Worm (Caenorhabditis elegans): ENCODE measurements around the gene srx-136.

The srx-136 gene

DNA sequence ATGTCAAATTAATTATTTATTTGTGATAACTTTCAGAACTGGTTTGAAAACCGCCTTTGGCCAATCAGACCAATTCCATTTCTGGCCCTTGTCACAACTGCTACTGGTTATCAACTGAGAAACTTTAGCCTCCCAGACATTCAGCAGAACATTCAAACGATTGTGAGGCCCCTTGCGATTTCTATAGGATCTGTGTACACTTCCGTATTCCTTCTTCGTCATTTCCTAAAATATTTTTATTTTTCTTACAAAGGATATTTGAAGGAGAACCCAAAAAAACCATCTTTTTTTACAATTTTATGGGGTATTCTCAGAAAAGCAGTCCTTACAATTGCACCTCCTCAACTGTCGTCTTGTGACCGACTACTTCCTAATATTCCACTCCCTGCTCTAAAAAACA, 16.1 kb downstream of the srx-136 start:
- TF ChIP-seq ceh-40 (GFP tag; IDR thresholded peaks at IDR 0.05) (no peak), pbrm-1 (GFP tag; IDR thresholded peaks at IDR 0.05) (no peak), dox-1 (GFP tag; IDR thresholded peaks at IDR 0.05) (no peak), tbx-9 (tag; optimal IDR thresholded peaks at IDR 0.05; ENCODE audit: borderline replicate concordance) (no peak), sdz-38 (tag; optimal IDR thresholded peaks at IDR 0.05) (no peak), lin-40 (tag; optimal IDR thresholded peaks at IDR 0.05) (no peak), attf-5 (GFP tag; optimal IDR thresholded peaks at IDR 0.05) (no peak)

ce11 chrV:13876529-13876928, 19.3 kb downstream of the srx-136 start, which contains the start of gene T22G5.1:
T22G5.1 (plus strand) TSS chrV:13876829.
- TF ChIP-seq lir-1 (GFP tag; conservative IDR thresholded peaks at IDR 0.05) = no peak
- no peak for TF ChIP-seq hrde-1 (tag; optimal IDR thresholded peaks at IDR 0.05; ENCODE audit: borderline replicate concordance)
- no peak for TF ChIP-seq lsl-1 (GFP tag; optimal IDR thresholded peaks at IDR 0.05)
- TF ChIP-seq aptf-3 (GFP tag; IDR thresholded peaks at IDR 0.05) = no peak
- no peak for TF ChIP-seq bed-2 (GFP tag; IDR thresholded peaks at IDR 0.05)
- no peak for TF ChIP-seq sdz-38 (tag; optimal IDR thresholded peaks at IDR 0.05)
- TF ChIP-seq F37B4.10 (GFP tag; IDR thresholded peaks at IDR 0.05) = no peak
- no peak for TF ChIP-seq F22D6.2 (tag; optimal IDR thresholded peaks at IDR 0.05)
- no peak for TF ChIP-seq egrh-3 (GFP tag; IDR thresholded peaks at IDR 0.05)
- TF ChIP-seq mxl-1 (tag; optimal IDR thresholded peaks at IDR 0.05) = no peak
- TF ChIP-seq attf-6 (GFP tag; IDR thresholded peaks at IDR 0.05) = no peak
- TF ChIP-seq madf-10 (tag; optimal IDR thresholded peaks at IDR 0.05) = no peak
- TF ChIP-seq D2030.7 (GFP tag; IDR thresholded peaks at IDR 0.05) = no peak
- TF ChIP-seq snpc-3.4 (tag; optimal IDR thresholded peaks at IDR 0.05) = no peak
- no peak for TF ChIP-seq him-1 (tag; optimal IDR thresholded peaks at IDR 0.05)
- TF ChIP-seq rpc-1 (optimal IDR thresholded peaks at IDR 0.05) = no peak
- TF ChIP-seq rpc-1 (tag; optimal IDR thresholded peaks at IDR 0.05) = no peak
- no peak for TF ChIP-seq nhr-27 (tag; optimal IDR thresholded peaks at IDR 0.05)

- TF ChIP-seq nhr-179 (tag; optimal IDR thresholded peaks at IDR 0.05) (no peak), nhr-80 (tag; optimal IDR thresholded peaks at IDR 0.05) (peak; percentile 85)
Measured at ce11 chrV:13878226-13878625, 21.0 kb downstream of the srx-136 start.

DNA sequence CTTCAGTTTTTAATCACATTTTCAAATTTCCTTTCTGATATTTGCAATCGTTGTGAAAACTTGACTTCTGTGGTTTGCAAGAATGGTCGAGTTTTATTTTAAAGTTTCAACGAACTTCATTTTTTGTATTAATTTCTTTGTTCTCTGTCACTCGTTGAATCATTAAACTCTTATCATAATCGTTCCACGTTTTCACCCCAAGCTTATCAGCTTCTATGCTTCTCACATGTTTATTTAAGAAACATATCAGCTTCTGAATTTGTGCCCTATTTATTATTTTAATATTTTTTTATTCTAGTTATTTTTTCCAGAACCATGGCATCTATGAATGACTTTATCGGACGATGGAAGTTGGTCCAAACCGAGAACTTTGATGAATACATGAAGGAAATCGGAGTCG, 22.0 kb downstream of the srx-136 start, which contains the start of gene lbp-7:
TSS of gene lbp-7 (plus strand) at position 312 of the 400 bp plus-strand sequence.
- TF ChIP-seq xnd-1 (tag; optimal IDR thresholded peaks at IDR 0.05) (no peak), nhr-80 (tag; optimal IDR thresholded peaks at IDR 0.05) (peak; percentile 61), F37B4.10 (GFP tag; IDR thresholded peaks at IDR 0.05) (no peak)

DNA sequence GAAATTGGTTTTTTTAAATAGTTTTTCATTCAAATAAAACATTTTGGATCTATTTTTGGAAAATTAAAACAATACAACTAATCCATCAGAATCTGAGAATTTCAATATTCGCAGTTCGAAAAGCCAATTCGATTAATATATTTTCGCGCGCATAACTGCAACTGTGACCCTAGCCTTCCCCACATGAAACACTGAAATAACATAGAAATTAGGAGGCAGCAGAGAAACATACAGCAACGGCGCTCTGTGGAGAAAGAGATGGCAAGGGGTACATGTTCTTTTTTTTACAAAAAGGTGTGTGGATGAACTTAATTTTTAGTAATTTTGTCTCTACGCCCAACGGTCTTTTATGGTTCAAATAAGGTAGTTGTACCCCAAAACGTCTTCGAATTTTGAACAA, 22.9 kb downstream of the srx-136 start:
- 0 out of 2 replicates have a peak, but pooled peaks have one; percentile 8 for TF ChIP-seq mcd-1 (GFP tag; IDR thresholded peaks at IDR 0.05)
- no peak for TF ChIP-seq lin-54 (GFP tag; optimal IDR thresholded peaks at IDR 0.05)
- TF ChIP-seq hmg-1.2 (GFP tag; IDR thresholded peaks at IDR 0.05) = peak; percentile 71; the same call in 1 of the 2 replicates
- no peak for TF ChIP-seq F52B5.7 (tag; optimal IDR thresholded peaks at IDR 0.05)

- TF ChIP-seq Y67H2A.10 (GFP tag; conservative IDR thresholded peaks at IDR 0.05) (no peak), F55B11.4 (tag; optimal IDR thresholded peaks at IDR 0.05; ENCODE audit: borderline replicate concordance, insufficient read depth) (no peak), snpc-4 (GFP tag; optimal IDR thresholded peaks at IDR 0.05) (no peak), snpc-4 (tag; optimal IDR thresholded peaks at IDR 0.05) (no peak), repo-1 (tag; optimal IDR thresholded peaks at IDR 0.05) (no peak), nhr-27 (tag; optimal IDR thresholded peaks at IDR 0.05) (no peak)
Measured at ce11 chrV:13880607-13881006, 23.4 kb downstream of the srx-136 start, which contains the start of gene T22G5.3. T22G5.3 (plus strand) TSS chrV:13880907.
